Worm (Caenorhabditis elegans): ENCODE data around the gene let-60.
A peak's percentile ranks its signal among the peaks of the same experiment; 100 is the strongest.

let-60 gene

ce11 chrIV:11643829-11644228 lies 47.1 kb downstream of the let-60 start, which contains the start of gene prx-2:
Gene prx-2 (plus strand): TSS chrIV:11644129.
- no peak for TF ChIP-seq nhr-90 (tag; optimal IDR thresholded peaks at IDR 0.05)
- no peak for TF ChIP-seq madf-10 (tag; optimal IDR thresholded peaks at IDR 0.05)
- no peak for TF ChIP-seq mel-28 (tag; optimal IDR thresholded peaks at IDR 0.05; ENCODE audit: borderline replicate concordance)
- TF ChIP-seq unc-62 (GFP tag; optimal IDR thresholded peaks at IDR 0.05) = no peak
- no peak for TF ChIP-seq madf-3 (GFP tag; IDR thresholded peaks at IDR 0.05)
- TF ChIP-seq nfyb-1 (GFP tag; IDR thresholded peaks at IDR 0.05) = no peak
- TF ChIP-seq cebp-1 (GFP tag; IDR thresholded peaks at IDR 0.05) = no peak
- no peak for TF ChIP-seq cebp-1 (tag; optimal IDR thresholded peaks at IDR 0.05)
- no peak for TF ChIP-seq unc-130 (GFP tag; optimal IDR thresholded peaks at IDR 0.05)
- no peak for TF ChIP-seq pbrm-1 (GFP tag; IDR thresholded peaks at IDR 0.05)
- TF ChIP-seq ztf-28 (GFP tag; IDR thresholded peaks at IDR 0.05) = no peak
- no peak for TF ChIP-seq ceh-58 (GFP tag; IDR thresholded peaks at IDR 0.05)
- TF ChIP-seq ceh-91 (GFP tag; IDR thresholded peaks at IDR 0.05) = no peak
- no peak for TF ChIP-seq F23B12.7 (tag; optimal IDR thresholded peaks at IDR 0.05; ENCODE audit: insufficient read depth)
- TF ChIP-seq F33H1.4 (GFP tag; IDR thresholded peaks at IDR 0.05) = no peak
- no peak for TF ChIP-seq him-1 (tag; optimal IDR thresholded peaks at IDR 0.05)

ce11 chrIV:11641802-11642201 lies 49.1 kb downstream of the let-60 start, which contains the start of gene ZK809.1:
Gene ZK809.1 (plus strand): TSS chrIV:11642102.
- TF ChIP-seq K12H6.12 (tag; optimal IDR thresholded peaks at IDR 0.05) (no peak), nfya-1 (tag; optimal IDR thresholded peaks at IDR 0.05; ENCODE audit: borderline replicate concordance, insufficient read depth) (no peak), B0336.3 (GFP tag; IDR thresholded peaks at IDR 0.05) (no peak), hmg-20 (GFP tag; IDR thresholded peaks at IDR 0.05) (no peak), ama-1 (optimal IDR thresholded peaks at IDR 0.05) (no peak), ama-1 (GFP tag; optimal IDR thresholded peaks at IDR 0.05) (no peak)

ce11 chrIV:11640915-11641314 lies 50.0 kb downstream of the let-60 start, which contains the start of gene ttr-50:
Gene ttr-50 (minus strand): TSS chrIV:11641015.
- TF ChIP-seq ets-4 (GFP tag; optimal IDR thresholded peaks at IDR 0.05) = no peak
- 0 out of 2 replicates have a peak, but pooled peaks have one; percentile 19 for TF ChIP-seq aptf-2 (GFP tag; conservative IDR thresholded peaks at IDR 0.05)
- TF ChIP-seq nfya-2 (GFP tag; IDR thresholded peaks at IDR 0.05) = no peak
